Worm (Caenorhabditis elegans) whole organism, early embryonic: ENCODE results near the gene Y119D3B.14.
A peak's percentile ranks its signal among the peaks of the same experiment; 100 is the strongest.

Source experiments
- F13C5.2 ChIP-seq: sonication (generic microtip); optimal IDR thresholded peaks from 2 replicates; lab custom pipeline; 2017; ENCODE audit warnings: mild to moderate bottlenecking, missing genetic modification characterization, inconsistent platforms, missing compliant biosample characterization
- aly-1 ChIP-seq: sonication (generic microtip); optimal IDR thresholded peaks from 2 replicates; lab custom pipeline; 2016; ENCODE audit warnings: missing genetic modification characterization, missing compliant biosample characterization
- ama-1 ChIP-seq: fragments of 150-350 bp; optimal IDR thresholded peaks from 2 replicates; lab custom pipeline; 2014
- ceh-13 ChIP-seq: fragments of 200-800 bp; sonication (Bioruptor generic); optimal IDR thresholded peaks from 2 replicates; lab custom pipeline; 2018; ENCODE audit warnings: mild to moderate bottlenecking, missing genetic modification characterization, missing compliant biosample characterization
- ceh-36 ChIP-seq: sonication (generic microtip); optimal IDR thresholded peaks from 2 replicates; lab custom pipeline; 2016; ENCODE audit warnings: missing genetic modification characterization, inconsistent platforms, missing compliant biosample characterization
- ets-7 ChIP-seq: sonication (generic microtip); optimal IDR thresholded peaks from 2 replicates; lab custom pipeline; 2016; ENCODE audit warnings: missing genotype, missing genetic modification characterization, missing compliant biosample characterization
- flt-1 ChIP-seq: fragments of 200-800 bp; sonication (Bioruptor generic); IDR thresholded peaks from 2 replicates; pipeline ENCODE4 v1.3.6; 2022; ENCODE audit warnings: missing genetic modification characterization, missing compliant biosample characterization
- hmg-4 ChIP-seq: fragments of 200-800 bp; sonication (Bioruptor generic); optimal IDR thresholded peaks from 2 replicates; lab custom pipeline; 2018; ENCODE audit warnings: mild to moderate bottlenecking, missing genetic modification characterization, missing compliant biosample characterization
- hnd-1 ChIP-seq: sonication (generic microtip); optimal IDR thresholded peaks from 2 replicates; lab custom pipeline; 2016; ENCODE audit warnings: missing genetic modification characterization, missing compliant biosample characterization
- pes-1 ChIP-seq: fragments of 200-800 bp; sonication (Bioruptor generic); IDR thresholded peaks from 2 replicates; pipeline ENCODE4 v1.3.6; 2022; ENCODE audit warnings: missing genetic modification reagents, missing genetic modification characterization, missing compliant biosample characterization
- scrt-1 ChIP-seq: fragments of 200-800 bp; sonication (Bioruptor generic); IDR thresholded peaks from 2 replicates; pipeline ENCODE4 v1.3.6; 2022; ENCODE audit warnings: missing genetic modification characterization, missing compliant biosample characterization
- tbx-11 ChIP-seq: fragments of 200-800 bp; sonication (Bioruptor generic); IDR thresholded peaks from 2 replicates; pipeline ENCODE4 v1.3.6; 2022; ENCODE audit warnings: missing genetic modification characterization, missing compliant biosample characterization
- tra-4 ChIP-seq: sonication (generic microtip); optimal IDR thresholded peaks from 2 replicates; lab custom pipeline; 2017; ENCODE audit warnings: missing genetic modification characterization, missing compliant biosample characterization

DNA sequence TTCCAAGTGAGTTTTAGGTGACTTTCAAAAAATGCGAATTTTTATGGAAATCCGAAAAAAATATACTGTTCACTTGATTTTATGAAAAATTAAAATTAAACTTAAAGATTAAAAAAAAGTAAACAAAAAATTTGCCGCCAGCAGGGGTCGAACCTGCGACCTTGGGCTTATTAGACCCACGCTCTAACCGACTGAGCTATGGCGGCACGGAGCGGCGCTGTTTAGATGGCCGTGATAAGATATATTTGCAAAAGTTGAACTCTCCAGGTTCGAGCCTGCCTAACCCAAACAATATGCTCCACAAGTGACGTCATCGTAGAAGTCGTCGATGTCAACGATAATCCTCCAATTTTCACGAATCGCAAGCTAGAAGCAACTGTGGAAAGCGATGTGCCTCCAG lies 28.9 kb downstream of the Y119D3B.14 start:
- no peak for TF ChIP-seq ama-1 (lab: Kevin White, UChicago)
- TF ChIP-seq ets-7 (tag; lab: Kevin White, UChicago): no peak
- no peak for TF ChIP-seq scrt-1
- TF ChIP-seq tra-4: no peak
- TF ChIP-seq aly-1 (tag; lab: Kevin White, UChicago): no peak
- TF ChIP-seq flt-1 (GFP tag; lab: Robert Waterston, UW): no peak
- TF ChIP-seq pes-1 (GFP tag; lab: Robert Waterston, UW): 0 out of 2 replicates have a peak, but pooled peaks have one; percentile 19
- no peak for TF ChIP-seq ceh-36
- no peak for TF ChIP-seq F13C5.2 (tag; lab: Kevin White, UChicago)
- no peak for TF ChIP-seq hmg-4
- TF ChIP-seq hnd-1 (tag; lab: Kevin White, UChicago): no peak
- TF ChIP-seq ceh-13: no peak
- TF ChIP-seq tbx-11 (GFP tag; lab: Robert Waterston, UW): no peak
